Worm (Caenorhabditis elegans): ENCODE measurements around the gene srbc-26.

The srbc-26 gene

ce11 chrV:17206469-17206868 is 34.8 kb downstream of the srbc-26 start:
- TF ChIP-seq unc-62 (GFP tag; optimal IDR thresholded peaks at IDR 0.05) = no peak

ce11 chrV:17208045-17208444 is 36.4 kb downstream of the srbc-26 start, which contains the start of gene Y68A4A.13:
Gene Y68A4A.13 (minus strand): TSS chrV:17208145.
- no peak for TF ChIP-seq unc-62 (GFP tag; optimal IDR thresholded peaks at IDR 0.05)

- no peak for TF ChIP-seq unc-62 (GFP tag; optimal IDR thresholded peaks at IDR 0.05)
Measured at ce11 chrV:17211989-17212731, 40.5 kb downstream of the srbc-26 start, which contains the start of gene srh-236. Gene srh-236 (minus strand): TSS chrV:17212039.

ce11 chrV:17212743-17213142 is 41.1 kb downstream of the srbc-26 start, which contains the start of gene srh-113:
Gene srh-113 (plus strand): TSS chrV:17213043.
- no peak for TF ChIP-seq unc-62 (GFP tag; optimal IDR thresholded peaks at IDR 0.05)

- no peak for TF ChIP-seq unc-62 (GFP tag; optimal IDR thresholded peaks at IDR 0.05)
Measured at ce11 chrV:17215602-17216001, 44.0 kb downstream of the srbc-26 start.

- TF ChIP-seq unc-62 (GFP tag; optimal IDR thresholded peaks at IDR 0.05) = no peak
Measured at ce11 chrV:17217690-17218089, 46.0 kb downstream of the srbc-26 start, which contains the start of gene srbc-62. Gene srbc-62 (plus strand): TSS chrV:17217990.

- TF ChIP-seq unc-62 (GFP tag; optimal IDR thresholded peaks at IDR 0.05) = no peak
Measured at ce11 chrV:17220345-17220744, 48.7 kb downstream of the srbc-26 start, which contains the start of gene srh-109. Gene srh-109 (minus strand): TSS chrV:17220445.
